Worm (Caenorhabditis elegans): ENCODE measurements around the gene ras-2.
A peak's percentile ranks its signal among the peaks of the same experiment; 100 is the strongest.

The ras-2 gene

ce11 chrIII:4703932-4704454, 35.9 kb downstream of the ras-2 start, which contains the start of the genes clp-2 and mrpl-16:
Gene clp-2 (minus strand): TSS chrIII:4704025.
Gene mrpl-16 (plus strand): TSS chrIII:4704404.
- TF ChIP-seq ceh-22 (tag; optimal IDR thresholded peaks at IDR 0.05) (no peak), ceh-31 (tag; optimal IDR thresholded peaks at IDR 0.05) (no peak), pax-1 (tag; optimal IDR thresholded peaks at IDR 0.05) (no peak), unc-42 (tag; optimal IDR thresholded peaks at IDR 0.05) (peak; percentile 18)

- TF ChIP-seq unc-86 (tag; optimal IDR thresholded peaks at IDR 0.05) (no peak), hlh-8 (tag; optimal IDR thresholded peaks at IDR 0.05) (no peak)
Measured at ce11 chrIII:4699922-4700321, 40.0 kb downstream of the ras-2 start, which contains the start of gene sel-13. Gene sel-13 (minus strand): TSS chrIII:4700224.

- no peak for TF ChIP-seq ttx-3 (tag; optimal IDR thresholded peaks at IDR 0.05)
- no peak for TF ChIP-seq unc-86 (tag; optimal IDR thresholded peaks at IDR 0.05)
- no peak for TF ChIP-seq Y22D7AL.16 (tag; optimal IDR thresholded peaks at IDR 0.05)
- TF ChIP-seq ceh-22 (tag; optimal IDR thresholded peaks at IDR 0.05): no peak
- no peak for TF ChIP-seq nhr-232 (tag; optimal IDR thresholded peaks at IDR 0.05)
- TF ChIP-seq pat-9 (tag; optimal IDR thresholded peaks at IDR 0.05): no peak
Measured at ce11 chrIII:4697819-4698218, 42.1 kb downstream of the ras-2 start, which contains the start of gene dnj-18. Gene dnj-18 (plus strand): TSS chrIII:4698119.

- TF ChIP-seq nhr-11 (tag; optimal IDR thresholded peaks at IDR 0.05) (no peak), K02D7.2 (tag; optimal IDR thresholded peaks at IDR 0.05) (no peak), hlh-15 (tag; optimal IDR thresholded peaks at IDR 0.05) (no peak), syd-9 (tag; optimal IDR thresholded peaks at IDR 0.05) (no peak), ama-1 (optimal IDR thresholded peaks at IDR 0.05) (no peak), pha-2 (tag; optimal IDR thresholded peaks at IDR 0.05) (no peak)
Measured at ce11 chrIII:4696903-4697302, 43.0 kb downstream of the ras-2 start.

ce11 chrIII:4695057-4695456, 44.8 kb downstream of the ras-2 start, which contains the start of gene T04A8.7:
Gene T04A8.7 (plus strand): TSS chrIII:4695357.
- no peak for TF ChIP-seq ceh-22 (tag; optimal IDR thresholded peaks at IDR 0.05)
- TF ChIP-seq elt-4 (tag; optimal IDR thresholded peaks at IDR 0.05): no peak
- no peak for TF ChIP-seq pag-3 (tag; optimal IDR thresholded peaks at IDR 0.05; ENCODE audit: borderline replicate concordance)
- TF ChIP-seq hlh-13 (GFP tag; optimal IDR thresholded peaks at IDR 0.05): no peak
- TF ChIP-seq ztf-16 (tag; optimal IDR thresholded peaks at IDR 0.05): no peak
- TF ChIP-seq rnt-1 (tag; optimal IDR thresholded peaks at IDR 0.05): no peak
- no peak for TF ChIP-seq ets-4 (tag; optimal IDR thresholded peaks at IDR 0.05)
- no peak for TF ChIP-seq hlh-6 (tag; optimal IDR thresholded peaks at IDR 0.05)
- TF ChIP-seq nhr-232 (tag; optimal IDR thresholded peaks at IDR 0.05): no peak
- no peak for TF ChIP-seq ceh-45 (GFP tag; IDR thresholded peaks at IDR 0.05)
- TF ChIP-seq pros-1 (tag; optimal IDR thresholded peaks at IDR 0.05): no peak
- TF ChIP-seq ama-1 (optimal IDR thresholded peaks at IDR 0.05): no peak
- no peak for TF ChIP-seq ceh-18 (tag; optimal IDR thresholded peaks at IDR 0.05)
- TF ChIP-seq lin-11 (tag; optimal IDR thresholded peaks at IDR 0.05): no peak
- TF ChIP-seq unc-55 (GFP tag; optimal IDR thresholded peaks at IDR 0.05): no peak

ce11 chrIII:4693695-4694094, 46.2 kb downstream of the ras-2 start, which contains the start of gene T04A8.8:
Gene T04A8.8 (plus strand): TSS chrIII:4693995.
- no peak for TF ChIP-seq T23F11.4 (GFP tag; optimal IDR thresholded peaks at IDR 0.05)
- no peak for TF ChIP-seq ceh-31 (tag; optimal IDR thresholded peaks at IDR 0.05)
- no peak for TF ChIP-seq lin-11 (tag; optimal IDR thresholded peaks at IDR 0.05)
- TF ChIP-seq ttx-3 (tag; optimal IDR thresholded peaks at IDR 0.05): no peak
- TF ChIP-seq rnt-1 (tag; optimal IDR thresholded peaks at IDR 0.05): no peak
- TF ChIP-seq odd-2 (tag; optimal IDR thresholded peaks at IDR 0.05): no peak
- no peak for TF ChIP-seq ceh-48 (tag; optimal IDR thresholded peaks at IDR 0.05)
- TF ChIP-seq hlh-8 (tag; optimal IDR thresholded peaks at IDR 0.05): no peak
- TF ChIP-seq F13H6.1 (tag; optimal IDR thresholded peaks at IDR 0.05): no peak
- no peak for TF ChIP-seq elt-2 (tag; optimal IDR thresholded peaks at IDR 0.05)
- no peak for TF ChIP-seq ceh-34 (tag; optimal IDR thresholded peaks at IDR 0.05)
- TF ChIP-seq ama-1 (optimal IDR thresholded peaks at IDR 0.05): no peak
- no peak for TF ChIP-seq ceh-22 (tag; optimal IDR thresholded peaks at IDR 0.05)
- no peak for TF ChIP-seq unc-3 (GFP tag; conservative IDR thresholded peaks at IDR 0.05)
- TF ChIP-seq unc-3 (tag; optimal IDR thresholded peaks at IDR 0.05): no peak
- no peak for TF ChIP-seq ref-2 (tag; optimal IDR thresholded peaks at IDR 0.05)
- no peak for TF ChIP-seq lim-6 (tag; optimal IDR thresholded peaks at IDR 0.05)
- no peak for TF ChIP-seq K09A11.1 (tag; optimal IDR thresholded peaks at IDR 0.05; ENCODE audit: insufficient read depth)

All from whole organism, late embryonic.